Worm (Caenorhabditis elegans): Measurements from ENCODE around the gene F53F1.6.

Gene F53F1.6

ce11 chrV:13417513-13417912 lies at the start of gene F53F1.6:
TSS of gene F53F1.6 (minus strand) at chrV:13417613.
- TF ChIP-seq elt-1 (tag; optimal IDR thresholded peaks at IDR 0.05) (no peak), ztf-11 (tag; optimal IDR thresholded peaks at IDR 0.05) (no peak), R02D3.7 (tag; optimal IDR thresholded peaks at IDR 0.05) (no peak)

ce11 chrV:13464123-13464522 lies 46.7 kb upstream of the F53F1.6 start:
- TF ChIP-seq elt-2 (tag; optimal IDR thresholded peaks at IDR 0.05) = peak; percentile 9
- peak; percentile 34 for TF ChIP-seq nhr-25 (tag; optimal IDR thresholded peaks at IDR 0.05)
- no peak for TF ChIP-seq nhr-43 (tag; optimal IDR thresholded peaks at IDR 0.05; ENCODE audit: poor library complexity, severe bottlenecking)
- TF ChIP-seq pqm-1 (tag; optimal IDR thresholded peaks at IDR 0.05) = no peak
- peak; percentile 49 for TF ChIP-seq skn-1 (tag; optimal IDR thresholded peaks at IDR 0.05)
- TF ChIP-seq lin-15B (tag; optimal IDR thresholded peaks at IDR 0.05) = no peak
- no peak for TF ChIP-seq zag-1 (tag; optimal IDR thresholded peaks at IDR 0.05)
- TF ChIP-seq fkh-10 (GFP tag; optimal IDR thresholded peaks at IDR 0.05) = no peak
- no peak for TF ChIP-seq fkh-2 (tag; optimal IDR thresholded peaks at IDR 0.05)
- TF ChIP-seq nhr-67 (tag; optimal IDR thresholded peaks at IDR 0.05) = no peak
- TF ChIP-seq tbx-2 (tag; optimal IDR thresholded peaks at IDR 0.05) = no peak
- no peak for TF ChIP-seq elt-3 (tag; optimal IDR thresholded peaks at IDR 0.05)
- TF ChIP-seq ceh-82 (tag; optimal IDR thresholded peaks at IDR 0.05) = no peak

DNA sequence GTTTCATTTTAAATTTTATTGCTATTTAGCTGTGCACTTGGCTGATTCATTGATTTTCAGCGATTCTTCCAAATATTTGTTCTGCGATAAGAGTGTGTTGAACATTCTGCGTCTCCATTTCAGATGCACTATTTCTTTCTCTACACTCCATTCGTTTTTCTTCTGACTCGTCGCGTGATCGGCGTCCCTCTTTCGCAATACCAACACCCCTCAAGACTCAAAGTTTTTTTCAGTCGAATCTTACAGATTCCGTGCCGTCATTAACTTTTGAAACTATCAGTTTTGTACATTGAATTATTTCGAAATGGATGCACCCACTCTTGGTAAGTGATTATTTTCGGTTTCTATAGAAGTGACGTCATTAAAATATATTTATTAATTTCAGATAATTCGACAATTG lies 45.6 kb upstream of the F53F1.6 start, which contains the start of gene frm-10:
Gene frm-10 (plus strand): TSS at position 234 of the 400 bp plus-strand sequence.
- TF ChIP-seq nhr-67 (tag; optimal IDR thresholded peaks at IDR 0.05) (no peak), nhr-23 (tag; optimal IDR thresholded peaks at IDR 0.05) (peak; percentile 53), snpc-4 (tag; optimal IDR thresholded peaks at IDR 0.05) (peak; percentile 51), nhr-25 (tag; optimal IDR thresholded peaks at IDR 0.05) (peak; percentile 36), ztf-4 (tag; optimal IDR thresholded peaks at IDR 0.05) (no peak), fos-1 (tag; optimal IDR thresholded peaks at IDR 0.05) (no peak), ZK546.5 (tag; optimal IDR thresholded peaks at IDR 0.05) (no peak), fkh-2 (tag; optimal IDR thresholded peaks at IDR 0.05) (no peak), lin-39 (tag; optimal IDR thresholded peaks at IDR 0.05) (peak; percentile 45), jun-1 (tag; optimal IDR thresholded peaks at IDR 0.05) (peak; percentile 28), daf-12 (tag; optimal IDR thresholded peaks at IDR 0.05) (no peak), pqm-1 (tag; optimal IDR thresholded peaks at IDR 0.05) (peak; percentile 100), unc-39 (tag; optimal IDR thresholded peaks at IDR 0.05) (no peak), nhr-43 (tag; optimal IDR thresholded peaks at IDR 0.05; ENCODE audit: poor library complexity, severe bottlenecking) (peak; percentile 12), elt-2 (tag; optimal IDR thresholded peaks at IDR 0.05) (peak; percentile 89), nhr-12 (tag; optimal IDR thresholded peaks at IDR 0.05) (no peak), ceh-82 (tag; optimal IDR thresholded peaks at IDR 0.05) (no peak), nhr-11 (tag; optimal IDR thresholded peaks at IDR 0.05) (peak; percentile 31), zag-1 (tag; optimal IDR thresholded peaks at IDR 0.05) (no peak), nfya-1 (tag; optimal IDR thresholded peaks at IDR 0.05; ENCODE audit: insufficient read depth) (peak; percentile 67), egl-27 (tag; optimal IDR thresholded peaks at IDR 0.05) (no peak), skn-1 (tag; optimal IDR thresholded peaks at IDR 0.05) (peak; percentile 28), fkh-10 (GFP tag; optimal IDR thresholded peaks at IDR 0.05) (no peak), mdl-1 (tag; optimal IDR thresholded peaks at IDR 0.05) (no peak), pha-4 (tag; optimal IDR thresholded peaks at IDR 0.05) (peak; percentile 87), ama-1 (optimal IDR thresholded peaks at IDR 0.05) (no peak), hmg-11 (tag; optimal IDR thresholded peaks at IDR 0.05) (peak; percentile 90), nhr-237 (tag; optimal IDR thresholded peaks at IDR 0.05) (no peak), lsy-12 (tag; optimal IDR thresholded peaks at IDR 0.05) (peak; percentile 9), eor-1 (tag; optimal IDR thresholded peaks at IDR 0.05) (no peak), ceh-16 (tag; optimal IDR thresholded peaks at IDR 0.05) (no peak), ceh-28 (tag; optimal IDR thresholded peaks at IDR 0.05) (peak; percentile 68), R02D3.7 (tag; optimal IDR thresholded peaks at IDR 0.05) (no peak), nhr-76 (tag; optimal IDR thresholded peaks at IDR 0.05) (no peak), sea-2 (GFP tag; optimal IDR thresholded peaks at IDR 0.05) (no peak), unc-62 (GFP tag; optimal IDR thresholded peaks at IDR 0.05) (no peak), elt-3 (tag; optimal IDR thresholded peaks at IDR 0.05) (no peak), lin-15B (tag; optimal IDR thresholded peaks at IDR 0.05) (peak; percentile 53), mml-1 (tag; optimal IDR thresholded peaks at IDR 0.05) (no peak)
